Worm (Caenorhabditis elegans) whole organism, L1 larva: Measurements from ENCODE around the gene K12H4.2.

Experiments used
- alr-1 ChIP-seq: fragments of 200-800 bp; sonication (Bioruptor generic); optimal IDR thresholded peaks from 2 replicates; lab custom pipeline; 2018; ENCODE audit warnings: borderline replicate concordance, mild to moderate bottlenecking, missing genetic modification characterization, missing compliant biosample characterization
- aly-2 ChIP-seq: fragments of 150-350 bp; optimal IDR thresholded peaks from 2 replicates; lab custom pipeline; 2014; ENCODE audit warnings: missing biosample characterization, missing genetic modification characterization
- ama-1 ChIP-seq: fragments of 150-350 bp; optimal IDR thresholded peaks from 2 replicates; lab custom pipeline; 2014
- ceh-8 ChIP-seq: fragments of 200-800 bp; sonication (Bioruptor generic); optimal IDR thresholded peaks from 2 replicates; lab custom pipeline; 2018; ENCODE audit warnings: mild to moderate bottlenecking, missing genetic modification characterization, moderate library complexity, missing compliant biosample characterization
- ceh-82 ChIP-seq, 3 experiments: fragments of 150-350 bp in 1 of 3; sonication (generic microtip) in 2 of 3; optimal IDR thresholded peaks; 2 replicates each; lab custom pipeline; 2014 to 2017; ENCODE audit warnings: missing biosample characterization in 3 of 3, missing genetic modification characterization in 3 of 3
- ceh-88 ChIP-seq: fragments of 200-800 bp; sonication (Bioruptor generic); IDR thresholded peaks from 2 replicates; pipeline ENCODE4 v1.3.6; 2022; ENCODE audit warnings: missing genetic modification characterization, missing compliant biosample characterization
- ceh-90 ChIP-seq: sonication (generic microtip); optimal IDR thresholded peaks from 2 replicates; lab custom pipeline; 2016; ENCODE audit warnings: missing genetic modification characterization, missing compliant biosample characterization
- dpl-1 ChIP-seq, 3 experiments: fragments of 150-350 bp in 2 of 3; sonication (generic microtip) in 1 of 3; optimal IDR thresholded peaks; 2 replicates each; lab custom pipeline; 2014 to 2017; ENCODE audit warnings: missing biosample characterization in 3 of 3, missing genetic modification characterization in 3 of 3, missing genetic modification reagents in 3 of 3
- dsc-1 ChIP-seq: sonication (generic microtip); optimal IDR thresholded peaks from 2 replicates; lab custom pipeline; 2016; ENCODE audit warnings: mild to moderate bottlenecking, missing genetic modification characterization, missing compliant biosample characterization
- efl-1 ChIP-seq, 4 experiments: fragments of 150-350 bp; optimal IDR thresholded peaks in 3 of 4; peaks in 1 of 4; 1 replicate in 1 of 4; 2 replicates in 3 of 4; lab custom pipeline; 2014; ENCODE audit warnings: missing biosample characterization in 2 of 4, missing genetic modification characterization in 2 of 4, missing genetic modification reagents in 2 of 4
- egl-13 ChIP-seq: sonication (generic microtip); optimal IDR thresholded peaks from 2 replicates; lab custom pipeline; 2016; ENCODE audit warnings: missing genotype, missing genetic modification reagents, missing genetic modification characterization, missing compliant biosample characterization
- elt-3 ChIP-seq, 6 experiments: fragments of 150-350 bp in 1 of 6; sonication (generic microtip); optimal IDR thresholded peaks; 2 replicates each; lab custom pipeline; 2017 to 2018; ENCODE audit warnings: missing biosample characterization in 6 of 6, missing genetic modification characterization in 6 of 6, inconsistent platforms in 1 of 6
- fkh-10 ChIP-seq: sonication (generic microtip); optimal IDR thresholded peaks from 2 replicates; lab custom pipeline; 2017; ENCODE audit warnings: missing biosample characterization, missing genetic modification reagents, missing genetic modification characterization
- fos-1 ChIP-seq: fragments of 150-350 bp; optimal IDR thresholded peaks from 2 replicates; lab custom pipeline; 2014; ENCODE audit warnings: missing biosample characterization, missing genetic modification characterization
- grh-1 ChIP-seq: fragments of 200-800 bp; sonication (Bioruptor generic); IDR thresholded peaks from 2 replicates; pipeline ENCODE4 v1.3.6; 2022; ENCODE audit warnings: missing genetic modification reagents, missing genetic modification characterization, missing compliant biosample characterization
- hlh-4 ChIP-seq: sonication (generic microtip); optimal IDR thresholded peaks from 2 replicates; lab custom pipeline; 2016; ENCODE audit warnings: mild to moderate bottlenecking, missing genetic modification characterization, missing compliant biosample characterization
- hpl-2 ChIP-seq: fragments of 150-350 bp; optimal IDR thresholded peaks from 2 replicates; lab custom pipeline; 2014; ENCODE audit warnings: missing biosample characterization, missing genetic modification reagents, missing genetic modification characterization
- irx-1 ChIP-seq: sonication (generic microtip); optimal IDR thresholded peaks from 2 replicates; lab custom pipeline; 2016; ENCODE audit warnings: missing genetic modification characterization, missing compliant biosample characterization
- isw-1 ChIP-seq: fragments of 200-800 bp; sonication (Bioruptor generic); IDR thresholded peaks from 2 replicates; pipeline ENCODE4 v1.3.6; 2022; ENCODE audit warnings: missing genetic modification characterization, missing compliant biosample characterization
- jun-1 ChIP-seq: fragments of 150-350 bp; optimal IDR thresholded peaks from 2 replicates; lab custom pipeline; 2014; ENCODE audit warnings: missing biosample characterization, missing genetic modification reagents, missing genetic modification characterization
- lin-35 ChIP-seq, 2 experiments: fragments of 150-350 bp; optimal IDR thresholded peaks; 2 replicates each; lab custom pipeline; 2014; ENCODE audit warnings: missing biosample characterization in 2 of 2, missing genetic modification characterization in 2 of 2, missing genetic modification reagents in 2 of 2
- lsy-2 ChIP-seq, 2 experiments: fragments of 150-350 bp; optimal IDR thresholded peaks; 2 replicates each; lab custom pipeline; 2014; ENCODE audit warnings: missing biosample characterization in 2 of 2, missing genetic modification characterization in 2 of 2
- mdl-1 ChIP-seq, 2 experiments: fragments of 150-350 bp; optimal IDR thresholded peaks; 2 replicates each; lab custom pipeline; 2014 to 2017; ENCODE audit warnings: missing biosample characterization in 2 of 2, missing genetic modification characterization in 2 of 2, inconsistent platforms in 1 of 2
- mef-2 ChIP-seq: fragments of 150-350 bp; optimal IDR thresholded peaks from 2 replicates; lab custom pipeline; 2014; ENCODE audit warnings: missing biosample characterization, missing genetic modification characterization
- mep-1 ChIP-seq: fragments of 150-350 bp; optimal IDR thresholded peaks from 2 replicates; lab custom pipeline; 2014; ENCODE audit warnings: missing biosample characterization, missing genetic modification characterization
- nhr-11 ChIP-seq: fragments of 150-350 bp; optimal IDR thresholded peaks from 2 replicates; lab custom pipeline; 2014; ENCODE audit warnings: missing biosample characterization, missing genetic modification characterization
- nhr-12 ChIP-seq: sonication (generic microtip); optimal IDR thresholded peaks from 2 replicates; lab custom pipeline; 2017; ENCODE audit warnings: missing biosample characterization, missing genetic modification characterization
- nhr-237 ChIP-seq: fragments of 150-350 bp; optimal IDR thresholded peaks from 2 replicates; lab custom pipeline; 2014; ENCODE audit warnings: missing biosample characterization, missing genetic modification characterization
- nhr-47 ChIP-seq: sonication (generic microtip); optimal IDR thresholded peaks from 2 replicates; lab custom pipeline; 2016; ENCODE audit warnings: mild to moderate bottlenecking, missing genetic modification characterization, moderate library complexity, missing compliant biosample characterization
- nhr-71 ChIP-seq: sonication (generic microtip); optimal IDR thresholded peaks from 2 replicates; lab custom pipeline; 2016; ENCODE audit warnings: mild to moderate bottlenecking, missing genetic modification characterization, moderate library complexity, missing compliant biosample characterization
- nhr-85 ChIP-seq: sonication (generic microtip); peaks from one replicate; lab custom pipeline; 2016; ENCODE audit warnings: missing genetic modification characterization, inconsistent platforms, missing compliant biosample characterization
- nhr-90 ChIP-seq: sonication (generic microtip); optimal IDR thresholded peaks from 2 replicates; lab custom pipeline; 2016; ENCODE audit warnings: mild to moderate bottlenecking, missing genetic modification characterization, missing compliant biosample characterization; ENCODE audit not compliant: poor library complexity
- pag-3 ChIP-seq: sonication (generic microtip); optimal IDR thresholded peaks from 2 replicates; lab custom pipeline; 2017; ENCODE audit warnings: missing genetic modification characterization, mild to moderate bottlenecking, missing compliant biosample characterization, antibody characterized with exemption, borderline replicate concordance; ENCODE audit not compliant: insufficient read depth
- pax-3 ChIP-seq: fragments of 200-800 bp; sonication (Bioruptor generic); optimal IDR thresholded peaks from 2 replicates; lab custom pipeline; 2018; ENCODE audit warnings: mild to moderate bottlenecking, missing genetic modification characterization, moderate library complexity, missing compliant biosample characterization
- pqm-1 ChIP-seq: sonication (generic microtip); optimal IDR thresholded peaks from 3 replicates; lab custom pipeline; 2017; ENCODE audit warnings: missing biosample characterization, missing genetic modification characterization
- rnt-1 ChIP-seq: sonication (generic microtip); optimal IDR thresholded peaks from 2 replicates; lab custom pipeline; 2016; ENCODE audit warnings: mild to moderate bottlenecking, missing genetic modification characterization, moderate library complexity, missing compliant biosample characterization
- skn-1 ChIP-seq: fragments of 150-350 bp; optimal IDR thresholded peaks from 2 replicates; lab custom pipeline; 2014; ENCODE audit warnings: missing biosample characterization, missing genetic modification characterization
- sox-4 ChIP-seq: sonication (generic microtip); optimal IDR thresholded peaks from 2 replicates; lab custom pipeline; 2016; ENCODE audit warnings: missing genetic modification characterization, missing compliant biosample characterization
- sptf-1 ChIP-seq: fragments of 150-350 bp; optimal IDR thresholded peaks from 2 replicates; lab custom pipeline; 2014; ENCODE audit warnings: missing biosample characterization, missing genetic modification characterization
- sup-37 ChIP-seq: fragments of 200-800 bp; sonication (Bioruptor generic); optimal IDR thresholded peaks from 2 replicates; lab custom pipeline; 2018; ENCODE audit warnings: mild to moderate bottlenecking, missing genetic modification characterization, missing compliant biosample characterization
- unc-98 ChIP-seq: fragments of 200-800 bp; sonication (Bioruptor generic); IDR thresholded peaks from 2 replicates; pipeline ENCODE4 v1.3.6; 2022; ENCODE audit warnings: missing genetic modification characterization, missing compliant biosample characterization
- vab-15 ChIP-seq: sonication (generic microtip); optimal IDR thresholded peaks from 2 replicates; lab custom pipeline; 2017; ENCODE audit warnings: missing genotype, mild to moderate bottlenecking, missing genetic modification characterization, missing compliant biosample characterization
- xbp-1 ChIP-seq: sonication (generic microtip); optimal IDR thresholded peaks from 2 replicates; lab custom pipeline; 2016; ENCODE audit warnings: missing genetic modification characterization, missing compliant biosample characterization
- zag-1 ChIP-seq: fragments of 150-350 bp; optimal IDR thresholded peaks from 2 replicates; lab custom pipeline; 2014; ENCODE audit warnings: missing biosample characterization, missing genetic modification characterization
- zip-4 ChIP-seq: fragments of 200-800 bp; sonication (Bioruptor generic); optimal IDR thresholded peaks from 2 replicates; lab custom pipeline; 2018; ENCODE audit warnings: mild to moderate bottlenecking, missing genetic modification characterization, moderate library complexity, missing compliant biosample characterization
- ztf-4 ChIP-seq: fragments of 150-350 bp; optimal IDR thresholded peaks from 2 replicates; lab custom pipeline; 2014; ENCODE audit warnings: missing biosample characterization, missing genetic modification characterization

K12H4.2 gene

ce11 chrIII:8037941-8038340, 9.6 kb upstream of the K12H4.2 start, which contains the start of gene dpf-6:
Gene dpf-6 (plus strand): TSS chrIII:8038241.
- TF ChIP-seq aly-2 (tag; lab: Kevin White, UChicago) (no peak), dsc-1 (no peak), alr-1 (tag; lab: Kevin White, UChicago) (no peak), hlh-4 (no peak), nhr-237 (tag; lab: Kevin White, UChicago) (no peak), nhr-85 (tag; lab: Kevin White, UChicago) (no peak), mep-1 (tag; lab: Kevin White, UChicago) (no peak), isw-1 (no peak), egl-13 (tag; lab: Kevin White, UChicago) (no peak), nhr-47 (tag; lab: Kevin White, UChicago) (no peak), nhr-90 (tag; lab: Kevin White, UChicago) (no peak)
- TF ChIP-seq, all 84 proteins: peak for 0

ce11 chrIII:8042775-8043174, 4.7 kb upstream of the K12H4.2 start, which contains the start of gene K12H4.6:
Gene K12H4.6 (minus strand): TSS chrIII:8042875.
- no peak for TF ChIP-seq ceh-90 (tag; lab: Kevin White, UChicago)
- no peak for TF ChIP-seq ceh-82 (tag; optimal IDR thresholded peaks at IDR 0.05; lab: Kevin White, UChicago)
- TF ChIP-seq skn-1 (tag; lab: Kevin White, UChicago): no peak
- TF ChIP-seq hlh-4: no peak
- no peak for TF ChIP-seq fkh-10 (GFP tag; lab: Kevin White, UChicago)
- TF ChIP-seq, all 84 proteins: peak for 0

- TF ChIP-seq efl-1 (optimal IDR thresholded peaks at IDR 0.05; lab: Kevin White, UChicago) (peak; percentile 96 to 98), efl-1 (GFP tag; optimal IDR thresholded peaks at IDR 0.05 in 1 of 2; lab: Kevin White, UChicago) (peak; percentile 87 to 98), sup-37 (GFP tag; lab: Kevin White, UChicago) (peak; percentile 39), ztf-4 (peak; percentile 87), mef-2 (tag; lab: Kevin White, UChicago) (peak; percentile 69), pqm-1 (tag; lab: Kevin White, UChicago) (peak; percentile 60), fos-1 (peak; percentile 98), aly-2 (tag; lab: Kevin White, UChicago) (peak; percentile 89), irx-1 (tag; lab: Kevin White, UChicago) (peak; percentile 69), jun-1 (tag; lab: Kevin White, UChicago) (peak; percentile 97), dpl-1 (GFP tag; optimal IDR thresholded peaks at IDR 0.05; lab: Kevin White, UChicago) (peak; percentile 92 to 93 (median 92)), hpl-2 (peak; percentile 96), vab-15 (tag; lab: Kevin White, UChicago) (peak; percentile 99), zag-1 (tag; lab: Kevin White, UChicago) (peak; percentile 97), ama-1 (lab: Kevin White, UChicago) (no peak), pag-3 (tag; lab: Kevin White, UChicago) (no peak), sox-4 (tag; lab: Kevin White, UChicago) (peak; percentile 85), isw-1 (peak; percentile 96), rnt-1 (tag; lab: Kevin White, UChicago) (peak; percentile 99), nhr-12 (no peak), nhr-71 (tag; lab: Kevin White, UChicago) (peak; percentile 98), nhr-85 (tag; lab: Kevin White, UChicago) (peak; percentile 95), dsc-1 (peak; percentile 97), skn-1 (tag; lab: Kevin White, UChicago) (peak; percentile 97), ceh-88 (GFP tag; lab: Robert Waterston, UW) (peak; percentile 92), nhr-11 (peak; percentile 80), zip-4 (GFP tag; lab: Kevin White, UChicago) (peak; percentile 49), mdl-1 (tag; optimal IDR thresholded peaks at IDR 0.05; lab: Kevin White, UChicago) (peak in 1 of 2 experiments; percentile 91), ceh-90 (tag; lab: Kevin White, UChicago) (peak; percentile 45), ceh-82 (tag; optimal IDR thresholded peaks at IDR 0.05; lab: Kevin White, UChicago) (peak; percentile 99), pax-3 (peak; percentile 97), sptf-1 (tag; lab: Kevin White, UChicago) (no peak), elt-3 (tag; optimal IDR thresholded peaks at IDR 0.05; lab: Kevin White, UChicago) (peak; percentile 6 to 98 (median 74)), unc-98 (GFP tag; lab: Robert Waterston, UW) (peak; percentile 86), xbp-1 (peak; percentile 96), lin-35 (GFP tag; optimal IDR thresholded peaks at IDR 0.05; lab: Kevin White, UChicago) (peak; percentile 93 to 97), hlh-4 (no peak), lsy-2 (tag; optimal IDR thresholded peaks at IDR 0.05; lab: Kevin White, UChicago) (peak; percentile 96 to 98), nhr-90 (tag; lab: Kevin White, UChicago) (peak; percentile 96), grh-1 (GFP tag; lab: Robert Waterston, UW) (peak; percentile 75), ceh-8 (GFP tag; lab: Kevin White, UChicago) (peak; percentile 80)
Observed at ce11 chrIII:8043784-8044183, 3.7 kb upstream of the K12H4.2 start.
